Fruit fly (Drosophila melanogaster) whole organism, embryonic: ENCODE data around the gene CG15336.

ENCODE experiments used
- Adf1 ChIP-seq: fragments of 200-800 bp; sonication (Bioruptor generic); IDR thresholded peaks from 2 replicates; pipeline ENCODE4 v1.3.6; 2022; ENCODE audit warnings: missing biosample characterization, missing genetic modification characterization
- Antp ChIP-seq: fragments of 200-800 bp; sonication (Bioruptor generic); optimal IDR thresholded peaks from 3 replicates; lab custom pipeline; 2016; ENCODE audit warnings: missing biosample characterization, missing genetic modification characterization
- Atf-2 ChIP-seq: fragments of 200-800 bp; sonication (Bioruptor generic); optimal IDR thresholded peaks from 2 replicates; lab custom pipeline; 2016; ENCODE audit warnings: missing biosample characterization, missing genetic modification characterization
- Atf6 ChIP-seq: fragments of 200-800 bp; sonication (Bioruptor generic); IDR thresholded peaks from 2 replicates; pipeline ENCODE4 v1.3.6; 2022; ENCODE audit warnings: missing biosample characterization, missing genetic modification characterization
- BtbVII ChIP-seq: fragments of 200-800 bp; sonication (Bioruptor generic); optimal IDR thresholded peaks from 3 replicates; lab custom pipeline; 2017; ENCODE audit warnings: missing biosample characterization, mild to moderate bottlenecking, missing genetic modification characterization
- CG12236 ChIP-seq: fragments of 200-800 bp; sonication (Bioruptor generic); optimal IDR thresholded peaks from 2 replicates; lab custom pipeline; 2016; ENCODE audit warnings: missing biosample characterization, missing genetic modification characterization
- CG13296 ChIP-seq: fragments of 200-800 bp; sonication (Bioruptor generic); optimal IDR thresholded peaks from 3 replicates; lab custom pipeline; 2018; ENCODE audit warnings: missing biosample characterization, mild to moderate bottlenecking, missing genetic modification characterization
- CG14441 ChIP-seq: fragments of 200-800 bp; sonication (Bioruptor generic); IDR thresholded peaks from 2 replicates; pipeline ENCODE4 v1.3.6; 2022; ENCODE audit warnings: missing biosample characterization, missing genetic modification characterization
- CG17359 ChIP-seq: fragments of 200-800 bp; sonication (Bioruptor generic); optimal IDR thresholded peaks from 3 replicates; lab custom pipeline; 2018; ENCODE audit warnings: missing biosample characterization, mild to moderate bottlenecking, missing genetic modification characterization, moderate library complexity
- CG18599 ChIP-seq: fragments of 200-800 bp; sonication (Bioruptor generic); optimal IDR thresholded peaks from 3 replicates; lab custom pipeline; 2017; ENCODE audit warnings: missing biosample characterization, missing genetic modification characterization, mild to moderate bottlenecking, moderate library complexity, missing genetic modification reagents
- CG2875 ChIP-seq: fragments of 200-800 bp; sonication (Bioruptor generic); optimal IDR thresholded peaks from 2 replicates; lab custom pipeline; 2017; ENCODE audit warnings: missing biosample characterization, mild to moderate bottlenecking, missing genetic modification characterization, missing genetic modification reagents
- CG30403 ChIP-seq: fragments of 200-800 bp; sonication (Bioruptor generic); optimal IDR thresholded peaks from 3 replicates; lab custom pipeline; 2016; ENCODE audit warnings: missing biosample characterization, missing genetic modification characterization
- CG3065 ChIP-seq: fragments of 200-800 bp; sonication (Bioruptor generic); optimal IDR thresholded peaks from 2 replicates; lab custom pipeline; 2016; ENCODE audit warnings: missing biosample characterization, missing genetic modification characterization
- CG42726 ChIP-seq: fragments of 200-800 bp; sonication (Bioruptor generic); IDR thresholded peaks from 2 replicates; pipeline ENCODE4 v1.3.6; 2022; ENCODE audit warnings: missing biosample characterization, missing genetic modification characterization; ENCODE audit not compliant: partially characterized antibody
- CG4404 ChIP-seq: fragments of 200-800 bp; sonication (Bioruptor generic); IDR thresholded peaks from 2 replicates; pipeline ENCODE4 v1.3.6; 2022; ENCODE audit warnings: missing biosample characterization, missing genetic modification characterization
- CG8765 ChIP-seq: fragments of 200-800 bp; sonication (Bioruptor generic); IDR thresholded peaks from 2 replicates; pipeline ENCODE4 v1.3.6; 2022; ENCODE audit warnings: missing biosample characterization, missing genetic modification characterization
- CG9727 ChIP-seq: fragments of 200-800 bp; sonication (Bioruptor generic); optimal IDR thresholded peaks from 3 replicates; lab custom pipeline; 2017; ENCODE audit warnings: missing biosample characterization, mild to moderate bottlenecking, missing genetic modification characterization
- CoRest ChIP-seq: fragments of 200-800 bp; sonication (Bioruptor generic); optimal IDR thresholded peaks from 3 replicates; lab custom pipeline; 2018; ENCODE audit warnings: missing biosample characterization, mild to moderate bottlenecking, missing genetic modification characterization, moderate library complexity
- Deaf1 ChIP-seq: fragments of 200-800 bp; optimal IDR thresholded peaks from 3 replicates; lab custom pipeline; 2019; ENCODE audit warnings: missing biosample characterization, mild to moderate bottlenecking, missing genetic modification characterization, moderate library complexity
- Ets65A ChIP-seq: fragments of 200-800 bp; sonication (Bioruptor generic); peaks from one replicate; lab custom pipeline; 2016; ENCODE audit warnings: missing biosample characterization, missing genetic modification characterization
- HHEX ChIP-seq: fragments of 200-800 bp; sonication (Bioruptor generic); optimal IDR thresholded peaks from 3 replicates; lab custom pipeline; 2017; ENCODE audit warnings: missing biosample characterization, mild to moderate bottlenecking, missing genetic modification characterization, missing genetic modification reagents
- MESR4 ChIP-seq: fragments of 200-800 bp; sonication (Bioruptor generic); optimal IDR thresholded peaks from 2 replicates; lab custom pipeline; 2018; ENCODE audit warnings: missing biosample characterization, mild to moderate bottlenecking, missing genetic modification characterization, moderate library complexity
- Meics ChIP-seq: fragments of 200-800 bp; sonication (Bioruptor generic); optimal IDR thresholded peaks from 2 replicates; lab custom pipeline; 2017; ENCODE audit warnings: missing biosample characterization, mild to moderate bottlenecking, missing genetic modification characterization
- NFAT ChIP-seq: fragments of 200-800 bp; sonication (Bioruptor generic); IDR thresholded peaks from 2 replicates; pipeline ENCODE4 v1.3.6; 2022; ENCODE audit warnings: missing biosample characterization, missing genetic modification characterization
- NK7.1 ChIP-seq: fragments of 200-800 bp; sonication (Bioruptor generic); optimal IDR thresholded peaks from 3 replicates; lab custom pipeline; 2016; ENCODE audit warnings: missing biosample characterization, missing genetic modification characterization
- PHDP ChIP-seq: fragments of 200-800 bp; sonication (Bioruptor generic); optimal IDR thresholded peaks from 3 replicates; lab custom pipeline; 2018; ENCODE audit warnings: missing biosample characterization, mild to moderate bottlenecking, missing genetic modification characterization, moderate library complexity
- ab ChIP-seq: fragments of 200-800 bp; sonication (Bioruptor generic); optimal IDR thresholded peaks from 2 replicates; lab custom pipeline; 2016; ENCODE audit warnings: missing biosample characterization, missing genetic modification characterization
- aop ChIP-seq: fragments of 200-800 bp; sonication (Bioruptor generic); IDR thresholded peaks from 2 replicates; pipeline ENCODE4 v1.3.6; 2022; ENCODE audit warnings: missing biosample characterization, missing genetic modification characterization
- caup ChIP-seq: fragments of 200-800 bp; sonication (Bioruptor generic); optimal IDR thresholded peaks from 3 replicates; lab custom pipeline; 2017; ENCODE audit warnings: missing biosample characterization, mild to moderate bottlenecking, missing genetic modification characterization, moderate library complexity; ENCODE audit not compliant: severe bottlenecking
- chinmo ChIP-seq: fragments of 200-800 bp; sonication (Bioruptor generic); IDR thresholded peaks from 4 replicates; pipeline ENCODE4 v1.3.6; 2022; ENCODE audit warnings: missing biosample characterization, missing genetic modification characterization; ENCODE audit not compliant: partially characterized antibody
- crol ChIP-seq: fragments of 200-800 bp; sonication (Bioruptor generic); IDR thresholded peaks from 2 replicates; pipeline ENCODE4 v1.3.6; 2022; ENCODE audit warnings: missing biosample characterization, missing genetic modification characterization
- dpn ChIP-seq, 2 experiments: fragments of 200-800 bp; sonication (Bioruptor generic); optimal IDR thresholded peaks; 3 replicates each; lab custom pipeline; 2016; ENCODE audit warnings: missing biosample characterization in 2 of 2, missing genetic modification characterization in 2 of 2
- dysf ChIP-seq: fragments of 200-800 bp; sonication (Bioruptor generic); IDR thresholded peaks from 3 replicates; pipeline ENCODE4 v1.3.6; 2022; ENCODE audit warnings: missing biosample characterization, missing genetic modification characterization
- esg ChIP-seq: fragments of 200-800 bp; sonication (Bioruptor generic); conservative IDR thresholded peaks from 2 replicates; pipeline ENCODE4 v1.3.6; 2022; ENCODE audit warnings: missing biosample characterization, missing genetic modification characterization
- exex ChIP-seq: fragments of 200-800 bp; sonication (Bioruptor generic); optimal IDR thresholded peaks from 4 replicates; lab custom pipeline; 2018; ENCODE audit warnings: missing biosample characterization, mild to moderate bottlenecking, missing genetic modification characterization, moderate library complexity
- inv ChIP-seq: fragments of 200-800 bp; sonication (Bioruptor generic); IDR thresholded peaks from 2 replicates; pipeline ENCODE4 v1.3.6; 2022; ENCODE audit warnings: missing biosample characterization, missing genetic modification characterization; ENCODE audit not compliant: partially characterized antibody
- lilli ChIP-seq: fragments of 200-800 bp; sonication (Bioruptor generic); optimal IDR thresholded peaks from 3 replicates; lab custom pipeline; 2016; ENCODE audit warnings: missing biosample characterization, missing genetic modification characterization
- pan ChIP-seq, 4 experiments: fragments of >200 bp in 3 of 4; fragments of 200-800 bp in 1 of 4; sonication (Bioruptor generic) in 1 of 4; optimal IDR thresholded peaks in 3 of 4; IDR thresholded peaks in 1 of 4; 2 replicates each; pipeline versions ENCODE4 v1.3.6 to Lab custom; 2017 to 2022; ENCODE audit warnings: missing biosample characterization in 2 of 4, missing genetic modification characterization in 2 of 4, mixed read lengths in 1 of 4
- pfk ChIP-seq: fragments of 200-800 bp; sonication (Bioruptor generic); optimal IDR thresholded peaks from 2 replicates; lab custom pipeline; 2018; ENCODE audit warnings: missing biosample characterization, mild to moderate bottlenecking, missing genetic modification characterization, moderate library complexity
- pzg ChIP-seq: fragments of 200-800 bp; sonication (Bioruptor generic); optimal IDR thresholded peaks from 3 replicates; lab custom pipeline; 2018; ENCODE audit warnings: missing biosample characterization, mild to moderate bottlenecking, missing genetic modification characterization, moderate library complexity
- row ChIP-seq: fragments of 200-800 bp; sonication (Bioruptor generic); IDR thresholded peaks from 3 replicates; pipeline ENCODE4 v1.3.6; 2022; ENCODE audit warnings: missing biosample characterization, missing genetic modification characterization
- seq ChIP-seq: fragments of 200-800 bp; sonication (Bioruptor generic); IDR thresholded peaks from 2 replicates; pipeline ENCODE4 v1.3.6; 2022; ENCODE audit warnings: missing biosample characterization, missing genetic modification characterization
- sqz ChIP-seq: fragments of 200-800 bp; sonication (Bioruptor generic); optimal IDR thresholded peaks from 3 replicates; lab custom pipeline; 2018; ENCODE audit warnings: missing biosample characterization, mild to moderate bottlenecking, missing genetic modification characterization
- sr ChIP-seq: fragments of 200-800 bp; sonication (Bioruptor generic); IDR thresholded peaks from 3 replicates; pipeline ENCODE4 v1.3.6; 2022; ENCODE audit warnings: missing biosample characterization, missing genetic modification characterization
- sug ChIP-seq: fragments of 200-800 bp; optimal IDR thresholded peaks from 2 replicates; lab custom pipeline; 2019; ENCODE audit warnings: missing biosample characterization, mild to moderate bottlenecking, missing genetic modification characterization, moderate library complexity
- vvl ChIP-seq: fragments of 200-800 bp; sonication (Bioruptor generic); IDR thresholded peaks from 2 replicates; pipeline ENCODE4 v1.3.6; 2022; ENCODE audit warnings: missing biosample characterization, missing genetic modification characterization

CG15336 gene

dm6 chrX:8107936-8108335, 39.8 kb upstream of the CG15336 start:
- TF ChIP-seq pfk, result peak; percentile 87
- peak; percentile 8 for TF ChIP-seq Deaf1 (tag; lab: Kevin White, UChicago)
- TF ChIP-seq CG8765 (GFP tag; lab: Robert Waterston, UW), result no peak
- peak; percentile 72 for TF ChIP-seq exex (tag; lab: Kevin White, UChicago)
- TF ChIP-seq, all 482 proteins: peak for 3

DNA sequence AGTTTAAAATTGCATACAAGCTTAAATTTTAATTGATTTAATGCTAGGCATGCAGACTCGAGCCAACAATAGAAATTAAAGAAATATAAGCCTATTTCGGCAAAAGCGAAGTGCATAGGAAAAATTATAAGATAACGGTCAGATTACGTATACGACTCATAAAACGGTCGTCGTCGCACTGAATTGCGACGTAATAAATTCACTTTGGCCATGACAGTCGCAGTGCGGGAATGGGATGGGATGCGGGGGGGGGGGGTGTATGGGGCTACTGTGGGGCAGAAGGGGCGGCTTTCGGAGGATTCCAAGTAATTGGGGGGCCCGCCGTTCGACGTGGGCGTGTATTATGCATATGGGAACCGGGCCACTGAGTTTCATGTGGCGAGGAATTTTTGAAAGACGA, 36.8 kb upstream of the CG15336 start:
- TF ChIP-seq chinmo (GFP tag; lab: Robert Waterston, UW), result peak; percentile 90; the same call in 2 of the 4 replicates
- TF ChIP-seq pzg (GFP tag; lab: Kevin White, UChicago), result no peak
- TF ChIP-seq crol, result peak; percentile 88
- TF ChIP-seq sr (GFP tag; lab: Robert Waterston, UW), result peak; percentile 15; the same call in 1 of the 3 replicates
- TF ChIP-seq CG42726, result no peak
- peak; percentile 26 for TF ChIP-seq sug (tag; lab: Kevin White, UChicago)
- no peak for TF ChIP-seq pan (optimal IDR thresholded peaks at IDR 0.05; lab: Kevin White, UChicago)
- TF ChIP-seq pan (GFP tag; optimal IDR thresholded peaks at IDR 0.05 in 1 of 2, IDR thresholded peaks at IDR 0.05 in 1 of 2), result peak in 1 of 2 experiments; percentile 14
- TF ChIP-seq Ets65A (GFP tag; lab: Kevin White, UChicago), result no peak

- peak; percentile 30 for TF ChIP-seq CG30403 (GFP tag; lab: Kevin White, UChicago)
- TF ChIP-seq dysf (GFP tag; lab: Robert Waterston, UW), result peak; percentile 65; the same call in 2 of the 3 replicates
- TF ChIP-seq seq (GFP tag; lab: Robert Waterston, UW), result no peak
- no peak for TF ChIP-seq inv (GFP tag; lab: Robert Waterston, UW)
- no peak for TF ChIP-seq CG13296 (GFP tag; lab: Kevin White, UChicago)
- TF ChIP-seq CG3065 (GFP tag; lab: Kevin White, UChicago), result no peak
- TF ChIP-seq dpn (GFP tag; optimal IDR thresholded peaks at IDR 0.05; lab: Kevin White, UChicago), result peak; percentile 7 to 52
- TF ChIP-seq row (GFP tag; lab: Robert Waterston, UW), result peak; percentile 66
- TF ChIP-seq CG9727, result peak; percentile 17
- peak; percentile 46 for TF ChIP-seq caup (GFP tag; lab: Kevin White, UChicago)
- peak; percentile 36; the same call in 1 of the 2 replicates for TF ChIP-seq esg (GFP tag; lab: Robert Waterston, UW)
- TF ChIP-seq aop (GFP tag; lab: Robert Waterston, UW), result no peak
- TF ChIP-seq CG12236 (GFP tag; lab: Kevin White, UChicago), result no peak
- no peak for TF ChIP-seq MESR4
- TF ChIP-seq CG14441 (GFP tag; lab: Robert Waterston, UW), result peak; percentile 41
- peak; percentile 11 for TF ChIP-seq NK7.1 (GFP tag; lab: Kevin White, UChicago)
- peak; percentile 5 for TF ChIP-seq Antp (GFP tag; lab: Kevin White, UChicago)
- TF ChIP-seq Meics (GFP tag; lab: Kevin White, UChicago), result peak; percentile 67
- 0 out of 2 replicates have a peak, but pooled peaks have one; percentile 3 for TF ChIP-seq NFAT (GFP tag; lab: Robert Waterston, UW)
- TF ChIP-seq CG2875 (GFP tag; lab: Kevin White, UChicago), result no peak
- no peak for TF ChIP-seq pan (optimal IDR thresholded peaks at IDR 0.05; lab: Kevin White, UChicago)
- peak in 1 of 2 experiments; percentile 50 for TF ChIP-seq pan (GFP tag; optimal IDR thresholded peaks at IDR 0.05 in 1 of 2, IDR thresholded peaks at IDR 0.05 in 1 of 2)
- peak; percentile 59 for TF ChIP-seq CG18599 (GFP tag; lab: Kevin White, UChicago)
- peak; percentile 51 for TF ChIP-seq lilli (GFP tag; lab: Kevin White, UChicago)
- peak; percentile 57; the same call in 1 of the 2 replicates for TF ChIP-seq Atf6 (GFP tag; lab: Robert Waterston, UW)
- TF ChIP-seq HHEX (GFP tag; lab: Kevin White, UChicago), result peak; percentile 44
- TF ChIP-seq CG4404, result no peak
- TF ChIP-seq sqz, result no peak
- peak; percentile 28 for TF ChIP-seq CoRest
- peak; percentile 34 for TF ChIP-seq BtbVII
- peak; percentile 6 for TF ChIP-seq CG17359 (tag; lab: Kevin White, UChicago)
- no peak for TF ChIP-seq Atf-2 (GFP tag; lab: Kevin White, UChicago)
- peak; percentile 11; the same call in 1 of the 2 replicates for TF ChIP-seq Adf1 (GFP tag; lab: Robert Waterston, UW)
- no peak for TF ChIP-seq ab (GFP tag; lab: Kevin White, UChicago)
- peak; percentile 29 for TF ChIP-seq PHDP (tag; lab: Kevin White, UChicago)
- TF ChIP-seq vvl, result peak; percentile 60; the same call in 1 of the 2 replicates
Measured at dm6 chrX:8112715-8113114, 35.0 kb upstream of the CG15336 start.
